Worm (Caenorhabditis elegans) whole organism, late embryonic: Measurements from ENCODE around the gene cyp-14A4.

Experiments
- ets-4 ChIP-seq: sonication (generic microtip); optimal IDR thresholded peaks from 2 replicates; lab custom pipeline; 2016; ENCODE audit warnings: missing genetic modification characterization, missing compliant biosample characterization
- fkh-10 ChIP-seq: fragments of 150-350 bp; optimal IDR thresholded peaks from 2 replicates; lab custom pipeline; 2014; ENCODE audit warnings: missing biosample characterization, missing genetic modification reagents, missing genetic modification characterization
- pha-4 ChIP-seq: fragments of 150-350 bp; optimal IDR thresholded peaks from 2 replicates; lab custom pipeline; 2018; ENCODE audit warnings: missing biosample characterization, missing genetic modification reagents, missing genetic modification characterization
- pqm-1 ChIP-seq: sonication (generic microtip); optimal IDR thresholded peaks from 2 replicates; lab custom pipeline; 2016; ENCODE audit warnings: missing genetic modification characterization, missing compliant biosample characterization

- TF ChIP-seq fkh-10 (no peak), pha-4 (tag; lab: Kevin White, UChicago) (no peak), pqm-1 (tag; lab: Kevin White, UChicago) (no peak), ets-4 (tag; lab: Kevin White, UChicago) (no peak)
Observed at ce11 chrX:13249102-13249501, 34.9 kb downstream of the cyp-14A4 start.
